Worm (Caenorhabditis elegans) whole organism, L4/young adult: ENCODE data around the gene str-204.

Source experiments
- W03F9.2 ChIP-seq: fragments of 150-350 bp; optimal IDR thresholded peaks from 2 replicates; lab custom pipeline; 2014; ENCODE audit warnings: missing biosample characterization, missing genetic modification characterization
- him-1 ChIP-seq: sonication (generic microtip); optimal IDR thresholded peaks from 2 replicates; lab custom pipeline; 2016; ENCODE audit warnings: missing genotype, missing genetic modification reagents, missing genetic modification characterization, missing compliant biosample characterization

ce11 chrV:7123979-7124378 lies 35.5 kb upstream of the str-204 start:
- TF ChIP-seq him-1 (no peak), W03F9.2 (no peak)
